Worm (Caenorhabditis elegans) whole organism, young adult: ENCODE measurements around the gene ZK1010.2.

Experiments used
- F39B2.1 ChIP-seq: fragments of 200-800 bp; sonication (Bioruptor generic); IDR thresholded peaks from 2 replicates; pipeline ENCODE4 v1.3.6; 2022; ENCODE audit warnings: missing genetic modification reagents, missing genetic modification characterization, missing compliant biosample characterization
- ama-1 ChIP-seq, 3 experiments: fragments of 150-350 bp in 1 of 3; sonication (generic microtip) in 2 of 3; optimal IDR thresholded peaks; 2 replicates each; lab custom pipeline; 2014 to 2018; ENCODE audit warnings: missing biosample characterization in 2 of 3, missing genetic modification characterization in 2 of 3, missing genetic modification reagents in 2 of 3
- ekl-4 ChIP-seq: fragments of 200-800 bp; sonication (Bioruptor generic); IDR thresholded peaks from 2 replicates; pipeline ENCODE4 v1.3.6; 2022; ENCODE audit warnings: missing genetic modification reagents, missing genetic modification characterization, missing compliant biosample characterization
- lir-1 ChIP-seq: fragments of 200-800 bp; sonication (Bioruptor generic); conservative IDR thresholded peaks from 2 replicates; pipeline ENCODE4 v1.3.6; 2022; ENCODE audit warnings: missing genetic modification reagents, missing genetic modification characterization, missing compliant biosample characterization
- pbrm-1 ChIP-seq: fragments of 200-800 bp; sonication (Bioruptor generic); IDR thresholded peaks from 2 replicates; pipeline ENCODE4 v1.3.6; 2022; ENCODE audit warnings: missing genetic modification reagents, missing genetic modification characterization, missing compliant biosample characterization

DNA sequence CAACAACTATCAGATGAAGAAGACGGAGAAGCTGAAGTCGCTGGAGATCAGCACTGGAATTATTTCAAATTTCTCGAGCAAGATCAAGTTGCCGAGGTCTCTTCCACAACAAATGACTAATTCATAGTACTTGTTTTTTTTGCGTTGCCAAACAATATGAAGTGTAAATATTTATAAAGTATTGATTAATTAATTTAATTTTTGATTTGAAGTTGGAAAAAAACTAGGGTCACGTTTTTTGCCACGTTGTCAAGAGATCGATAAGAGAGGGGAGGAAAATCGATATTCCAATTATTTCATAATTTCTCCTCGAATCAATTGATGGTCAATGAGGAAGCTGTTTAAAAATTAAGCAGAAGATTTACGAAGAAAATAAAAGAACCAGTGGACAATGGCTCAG is 27.5 kb upstream of the ZK1010.2 start, which contains the start of gene snf-7:
- TF ChIP-seq ekl-4 (GFP tag; lab: Robert Waterston, UW) = no peak
- no peak for TF ChIP-seq lir-1 (GFP tag; lab: Robert Waterston, UW)
- no peak for TF ChIP-seq pbrm-1 (GFP tag; lab: Robert Waterston, UW)
- TF ChIP-seq F39B2.1 (GFP tag; lab: Robert Waterston, UW) = no peak
- no peak for TF ChIP-seq ama-1 (optimal IDR thresholded peaks at IDR 0.05; lab: Kevin White, UChicago)
- TF ChIP-seq ama-1 (GFP tag; optimal IDR thresholded peaks at IDR 0.05; lab: Kevin White, UChicago) = no peak
